Worm (Caenorhabditis elegans): ENCODE measurements around the gene asm-2.

DNA sequence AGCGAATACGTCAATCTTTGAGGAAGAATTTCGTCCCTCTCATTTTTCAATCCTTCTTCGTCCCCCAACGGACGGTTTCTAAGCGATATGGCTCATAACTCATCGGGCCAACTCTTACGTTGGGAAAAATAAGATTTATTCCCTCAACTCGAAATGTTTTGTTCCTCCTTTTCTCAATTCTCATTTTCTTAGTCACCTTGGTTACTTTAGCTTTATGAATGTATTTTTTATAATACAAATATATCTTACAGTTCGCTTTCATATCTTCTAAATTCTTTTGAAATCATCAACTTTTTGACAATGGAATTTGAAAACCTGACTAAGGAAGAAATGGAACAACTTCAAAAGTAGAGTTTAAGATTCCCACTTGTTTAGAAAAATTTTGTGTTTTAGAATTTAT, 5.4 kb upstream of the asm-2 start, which contains the start of gene npr-9:
- no peak for TF ChIP-seq aly-2 (tag; optimal IDR thresholded peaks at IDR 0.05)
- TF ChIP-seq nhr-102 (tag; optimal IDR thresholded peaks at IDR 0.05) = no peak
